Worm (Caenorhabditis elegans): ENCODE data around the gene C02F5.10.

- TF ChIP-seq ceh-9 (tag; optimal IDR thresholded peaks at IDR 0.05) (no peak), fos-1 (tag; optimal IDR thresholded peaks at IDR 0.05) (no peak)
Observed at ce11 chrIII:8226178-8226577, 23.1 kb downstream of the C02F5.10 start, which contains the start of gene rfs-1.

Measured in whole organism, L3 larva.